Fruit fly (Drosophila melanogaster) whole organism, prepupa: ENCODE measurements around the gene CG5107.

Experiments
- CG10631 ChIP-seq: fragments of 200-800 bp; sonication (Bioruptor generic); optimal IDR thresholded peaks from 2 replicates; lab custom pipeline; 2016; ENCODE audit warnings: missing biosample characterization, missing genetic modification characterization
- CG10669 ChIP-seq: fragments of 200-800 bp; sonication (Bioruptor generic); optimal IDR thresholded peaks from 3 replicates; lab custom pipeline; 2018; ENCODE audit warnings: missing biosample characterization, mild to moderate bottlenecking, missing genetic modification characterization, moderate library complexity
- CG11294 ChIP-seq: fragments of 200-800 bp; sonication (Bioruptor generic); IDR thresholded peaks from 2 replicates; pipeline ENCODE4 v1.3.6; 2022; ENCODE audit warnings: missing biosample characterization, missing genetic modification characterization
- CG11762 ChIP-seq: fragments of 200-800 bp; sonication (Bioruptor generic); optimal IDR thresholded peaks from 3 replicates; lab custom pipeline; 2016; ENCODE audit warnings: missing biosample characterization, missing genetic modification characterization; ENCODE audit not compliant: insufficient read depth
- CG11902 ChIP-seq: fragments of 200-800 bp; sonication (Bioruptor generic); optimal IDR thresholded peaks from 3 replicates; lab custom pipeline; 2016; ENCODE audit warnings: missing biosample characterization, missing genetic modification characterization
- CG15336 ChIP-seq: fragments of 200-800 bp; sonication (Bioruptor generic); IDR thresholded peaks from 2 replicates; pipeline ENCODE4 v1.3.6; 2022; ENCODE audit warnings: missing biosample characterization, missing genetic modification characterization
- CG1621 ChIP-seq: fragments of 200-800 bp; sonication (Bioruptor generic); optimal IDR thresholded peaks from 3 replicates; lab custom pipeline; 2018; ENCODE audit warnings: missing biosample characterization, mild to moderate bottlenecking, missing genetic modification characterization
- CG16779 ChIP-seq: fragments of 200-800 bp; sonication (Bioruptor generic); optimal IDR thresholded peaks from 3 replicates; lab custom pipeline; 2017; ENCODE audit warnings: missing biosample characterization, mild to moderate bottlenecking, missing genetic modification characterization
- CG3032 ChIP-seq: fragments of 200-800 bp; optimal IDR thresholded peaks from 2 replicates; lab custom pipeline; 2019; ENCODE audit warnings: missing biosample characterization, mild to moderate bottlenecking, missing genetic modification characterization, moderate library complexity
- CG32006 ChIP-seq: fragments of 200-800 bp; sonication (Bioruptor generic); optimal IDR thresholded peaks from 3 replicates; lab custom pipeline; 2017; ENCODE audit warnings: missing biosample characterization, mild to moderate bottlenecking, missing genetic modification characterization
- CG34406 ChIP-seq: fragments of 200-800 bp; sonication (Bioruptor generic); optimal IDR thresholded peaks from 3 replicates; lab custom pipeline; 2016; ENCODE audit warnings: missing biosample characterization, missing genetic modification characterization
- CG3919 ChIP-seq: fragments of 200-800 bp; sonication (Bioruptor generic); optimal IDR thresholded peaks from 3 replicates; lab custom pipeline; 2016; ENCODE audit warnings: missing biosample characterization, missing genetic modification characterization
- CG4318 ChIP-seq: fragments of 200-800 bp; sonication (Bioruptor generic); optimal IDR thresholded peaks from 3 replicates; lab custom pipeline; 2017; ENCODE audit warnings: missing biosample characterization, mild to moderate bottlenecking, missing genetic modification characterization
- CG6163 ChIP-seq: fragments of 200-800 bp; sonication (Bioruptor generic); IDR thresholded peaks from 3 replicates; pipeline ENCODE4 v1.3.6; 2022; ENCODE audit warnings: missing biosample characterization, missing genetic modification characterization
- CG6276 ChIP-seq: fragments of 200-800 bp; sonication (Bioruptor generic); optimal IDR thresholded peaks from 2 replicates; lab custom pipeline; 2017; ENCODE audit warnings: missing biosample characterization, mild to moderate bottlenecking, missing genetic modification characterization
- CG6792 ChIP-seq: fragments of 200-800 bp; sonication (Bioruptor generic); optimal IDR thresholded peaks from 3 replicates; lab custom pipeline; 2016; ENCODE audit warnings: missing biosample characterization, missing genetic modification characterization
- CG6808 ChIP-seq: fragments of 200-800 bp; sonication (Bioruptor generic); optimal IDR thresholded peaks from 3 replicates; lab custom pipeline; 2017; ENCODE audit warnings: missing biosample characterization, missing genetic modification characterization, mild to moderate bottlenecking, moderate library complexity, missing genetic modification reagents
- CG6854 ChIP-seq: fragments of 200-800 bp; sonication (Bioruptor generic); optimal IDR thresholded peaks from 2 replicates; lab custom pipeline; 2017; ENCODE audit warnings: missing biosample characterization, mild to moderate bottlenecking, missing genetic modification characterization
- CG7368 ChIP-seq: fragments of 200-800 bp; sonication (Bioruptor generic); optimal IDR thresholded peaks from 3 replicates; lab custom pipeline; 2016; ENCODE audit warnings: missing biosample characterization, missing genetic modification characterization
- CG8319 ChIP-seq: fragments of 200-800 bp; sonication (Bioruptor generic); optimal IDR thresholded peaks from 3 replicates; lab custom pipeline; 2016; ENCODE audit warnings: missing biosample characterization, missing genetic modification characterization
- CG8632 ChIP-seq: fragments of 200-800 bp; sonication (Bioruptor generic); optimal IDR thresholded peaks from 3 replicates; lab custom pipeline; 2016; ENCODE audit warnings: missing biosample characterization, missing genetic modification characterization
- Eip75B ChIP-seq: fragments of 200-800 bp; sonication (Bioruptor generic); optimal IDR thresholded peaks from 3 replicates; lab custom pipeline; 2016; ENCODE audit warnings: missing biosample characterization, missing genetic modification characterization
- Eip78C ChIP-seq: fragments of 200-800 bp; sonication (Bioruptor generic); peaks from one replicate; lab custom pipeline; 2016; ENCODE audit warnings: missing biosample characterization, missing genetic modification characterization
- Ets96B ChIP-seq: fragments of 200-800 bp; optimal IDR thresholded peaks from 2 replicates; lab custom pipeline; 2019; ENCODE audit warnings: missing biosample characterization, mild to moderate bottlenecking, missing genetic modification characterization, moderate library complexity
- Hr38 ChIP-seq: sonication (Bioruptor generic); optimal IDR thresholded peaks from 2 replicates; lab custom pipeline; 2016; ENCODE audit warnings: missing biosample characterization, missing genetic modification characterization
- Hr39 ChIP-seq: fragments of 200-800 bp; sonication (Bioruptor generic); optimal IDR thresholded peaks from 2 replicates; lab custom pipeline; 2016; ENCODE audit warnings: missing biosample characterization, missing genetic modification characterization
- Lpt ChIP-seq: fragments of 200-800 bp; sonication (Bioruptor generic); optimal IDR thresholded peaks from 3 replicates; lab custom pipeline; 2016; ENCODE audit warnings: missing biosample characterization, missing genetic modification characterization
- Met ChIP-seq: fragments of 200-800 bp; sonication (Bioruptor generic); optimal IDR thresholded peaks from 3 replicates; lab custom pipeline; 2016; ENCODE audit warnings: missing biosample characterization, missing genetic modification characterization
- OdsH ChIP-seq: fragments of 200-800 bp; sonication (Bioruptor generic); optimal IDR thresholded peaks from 3 replicates; lab custom pipeline; 2016; ENCODE audit warnings: missing biosample characterization, missing genetic modification characterization
- Sox102F ChIP-seq: fragments of 200-800 bp; sonication (Bioruptor generic); optimal IDR thresholded peaks from 2 replicates; lab custom pipeline; 2016; ENCODE audit warnings: missing biosample characterization, mild to moderate bottlenecking, missing genetic modification characterization
- Sox14 ChIP-seq: fragments of 200-800 bp; sonication (Bioruptor generic); optimal IDR thresholded peaks from 3 replicates; lab custom pipeline; 2016; ENCODE audit warnings: missing biosample characterization, missing genetic modification characterization
- Sox15 ChIP-seq: fragments of 200-800 bp; sonication (Bioruptor generic); optimal IDR thresholded peaks from 3 replicates; lab custom pipeline; 2016; ENCODE audit warnings: missing biosample characterization, missing genetic modification characterization
- achi ChIP-seq: fragments of 200-800 bp; sonication (Bioruptor generic); optimal IDR thresholded peaks from 3 replicates; lab custom pipeline; 2016; ENCODE audit warnings: missing biosample characterization, missing genetic modification characterization
- acj6 ChIP-seq: fragments of 200-800 bp; sonication (Bioruptor generic); optimal IDR thresholded peaks from 3 replicates; lab custom pipeline; 2016; ENCODE audit warnings: missing biosample characterization, missing genetic modification characterization
- cyc ChIP-seq: fragments of 200-800 bp; sonication (Bioruptor generic); optimal IDR thresholded peaks from 3 replicates; lab custom pipeline; 2016; ENCODE audit warnings: missing biosample characterization, missing genetic modification characterization
- dsx ChIP-seq: fragments of 200-800 bp; optimal IDR thresholded peaks from 3 replicates; lab custom pipeline; 2019; ENCODE audit warnings: missing biosample characterization, mild to moderate bottlenecking, missing genetic modification characterization, moderate library complexity; ENCODE audit not compliant: poor library complexity, severe bottlenecking
- eg ChIP-seq: fragments of 200-800 bp; sonication (Bioruptor generic); IDR thresholded peaks from 3 replicates; pipeline ENCODE4 v1.3.6; 2022; ENCODE audit warnings: missing biosample characterization, missing genetic modification characterization
- esn ChIP-seq: fragments of 200-800 bp; sonication (Bioruptor generic); optimal IDR thresholded peaks from 2 replicates; lab custom pipeline; 2016; ENCODE audit warnings: missing biosample characterization, mild to moderate bottlenecking, missing genetic modification characterization, moderate library complexity
- fd59A ChIP-seq: fragments of 200-800 bp; sonication (Bioruptor generic); optimal IDR thresholded peaks from 2 replicates; lab custom pipeline; 2017; ENCODE audit warnings: missing biosample characterization, mild to moderate bottlenecking, missing genetic modification characterization, missing genetic modification reagents
- fd85E ChIP-seq: fragments of 200-800 bp; sonication (Bioruptor generic); optimal IDR thresholded peaks from 3 replicates; lab custom pipeline; 2016; ENCODE audit warnings: missing biosample characterization, missing genetic modification characterization
- fkh ChIP-seq: fragments of 200-800 bp; sonication (Bioruptor generic); optimal IDR thresholded peaks from 3 replicates; lab custom pipeline; 2017; ENCODE audit warnings: missing biosample characterization, mild to moderate bottlenecking, missing genetic modification characterization, moderate library complexity
- lz ChIP-seq: fragments of 200-800 bp; sonication (Bioruptor generic); optimal IDR thresholded peaks from 3 replicates; lab custom pipeline; 2016; ENCODE audit warnings: missing biosample characterization, missing genetic modification characterization
- net ChIP-seq: fragments of 200-800 bp; sonication (Bioruptor generic); optimal IDR thresholded peaks from 3 replicates; lab custom pipeline; 2016; ENCODE audit warnings: missing biosample characterization, missing genetic modification characterization
- pdm3 ChIP-seq: fragments of 200-800 bp; sonication (Bioruptor generic); optimal IDR thresholded peaks from 3 replicates; lab custom pipeline; 2016; ENCODE audit warnings: missing biosample characterization, missing genetic modification characterization
- ss ChIP-seq, 2 experiments: fragments of 200-800 bp; sonication (Bioruptor generic); optimal IDR thresholded peaks; 2 replicates in 1 of 2; 3 replicates in 1 of 2; lab custom pipeline; 2017 to 2018; ENCODE audit warnings: mild to moderate bottlenecking in 2 of 2, missing biosample characterization in 2 of 2, missing genetic modification characterization in 2 of 2, moderate library complexity in 1 of 2
- topi ChIP-seq: fragments of 200-800 bp; sonication (Bioruptor generic); optimal IDR thresholded peaks from 3 replicates; lab custom pipeline; 2016; ENCODE audit warnings: missing biosample characterization, missing genetic modification characterization

The CG5107 gene

dm6 chr3R:25504891-25505290 is at the start of gene CG5107:
Gene CG5107 (plus strand): TSS chr3R:25505191.
- TF ChIP-seq fd85E (no peak), fd59A (GFP tag; lab: Kevin White, UChicago) (no peak), CG11762 (GFP tag; lab: Kevin White, UChicago) (no peak), CG4318 (GFP tag; lab: Kevin White, UChicago) (no peak), net (no peak), Met (GFP tag; lab: Kevin White, UChicago) (no peak), CG6792 (no peak), CG11902 (GFP tag; lab: Kevin White, UChicago) (no peak)
- TF ChIP-seq, all 60 proteins: peak for 0

dm6 chr3R:25457097-25457496 is 47.9 kb upstream of the CG5107 start:
- TF ChIP-seq CG15336 (GFP tag; lab: Robert Waterston, UW), result no peak
- TF ChIP-seq cyc (GFP tag; lab: Kevin White, UChicago), result no peak
- no peak for TF ChIP-seq CG6163 (GFP tag; lab: Robert Waterston, UW)
- TF ChIP-seq fkh, result no peak
- TF ChIP-seq CG10669, result no peak
- TF ChIP-seq Eip75B (GFP tag; lab: Kevin White, UChicago), result no peak
- TF ChIP-seq CG11762 (GFP tag; lab: Kevin White, UChicago), result no peak
- TF ChIP-seq CG3032 (tag; lab: Kevin White, UChicago), result no peak
- TF ChIP-seq CG7368 (GFP tag; lab: Kevin White, UChicago), result no peak
- no peak for TF ChIP-seq Sox14 (GFP tag; lab: Kevin White, UChicago)
- TF ChIP-seq CG6854 (GFP tag; lab: Kevin White, UChicago), result no peak
- TF ChIP-seq pdm3 (GFP tag; lab: Kevin White, UChicago), result no peak
- no peak for TF ChIP-seq Eip78C (GFP tag; lab: Kevin White, UChicago)
- TF ChIP-seq acj6, result no peak
- no peak for TF ChIP-seq CG10631
- no peak for TF ChIP-seq CG8319 (GFP tag; lab: Kevin White, UChicago)
- TF ChIP-seq topi, result no peak
- no peak for TF ChIP-seq net
- TF ChIP-seq, all 60 proteins: peak for 0

dm6 chr3R:25459200-25459809 is 45.7 kb upstream of the CG5107 start:
- TF ChIP-seq esn (GFP tag; lab: Kevin White, UChicago) (peak; percentile 23), CG10631 (peak; percentile 53), Sox15 (GFP tag; lab: Kevin White, UChicago) (peak; percentile 27), eg (GFP tag; lab: Robert Waterston, UW) (no peak), CG6854 (GFP tag; lab: Kevin White, UChicago) (no peak), CG3919 (GFP tag; lab: Kevin White, UChicago) (peak; percentile 29), Hr39 (GFP tag; lab: Kevin White, UChicago) (peak; percentile 44), Sox102F (GFP tag; lab: Kevin White, UChicago) (peak; percentile 12), lz (GFP tag; lab: Kevin White, UChicago) (no peak), CG4318 (GFP tag; lab: Kevin White, UChicago) (peak; percentile 39), CG1621 (tag; lab: Kevin White, UChicago) (no peak), dsx (GFP tag; lab: Kevin White, UChicago) (no peak), Met (GFP tag; lab: Kevin White, UChicago) (peak; percentile 0), OdsH (GFP tag; lab: Kevin White, UChicago) (peak; percentile 53), Lpt (GFP tag; lab: Kevin White, UChicago) (peak; percentile 11), net (peak; percentile 19), CG15336 (GFP tag; lab: Robert Waterston, UW) (peak; percentile 50; the same call in 1 of the 2 replicates), cyc (GFP tag; lab: Kevin White, UChicago) (no peak), Ets96B (tag; lab: Kevin White, UChicago) (peak; percentile 18), CG34406 (peak; percentile 51), CG6808 (GFP tag; lab: Kevin White, UChicago) (no peak), Hr38 (GFP tag; lab: Kevin White, UChicago) (no peak), Sox14 (GFP tag; lab: Kevin White, UChicago) (peak; percentile 5), fd85E (no peak), CG11294 (no peak), CG10669 (no peak), pdm3 (GFP tag; lab: Kevin White, UChicago) (peak; percentile 37), CG8319 (GFP tag; lab: Kevin White, UChicago) (peak; percentile 5), CG6276 (peak; percentile 69), CG8632 (GFP tag; lab: Kevin White, UChicago) (peak; percentile 45), topi (peak; percentile 53), achi (GFP tag; lab: Kevin White, UChicago) (peak; percentile 48), ss (GFP tag; optimal IDR thresholded peaks at IDR 0.05; lab: Kevin White, UChicago) (peak in 1 of 2 experiments; percentile 69), CG16779 (tag; lab: Kevin White, UChicago) (no peak), CG32006 (GFP tag; lab: Kevin White, UChicago) (peak; percentile 75)
